Fruit fly (Drosophila melanogaster): ENCODE results near the gene Hcf.

Hcf gene

DNA sequence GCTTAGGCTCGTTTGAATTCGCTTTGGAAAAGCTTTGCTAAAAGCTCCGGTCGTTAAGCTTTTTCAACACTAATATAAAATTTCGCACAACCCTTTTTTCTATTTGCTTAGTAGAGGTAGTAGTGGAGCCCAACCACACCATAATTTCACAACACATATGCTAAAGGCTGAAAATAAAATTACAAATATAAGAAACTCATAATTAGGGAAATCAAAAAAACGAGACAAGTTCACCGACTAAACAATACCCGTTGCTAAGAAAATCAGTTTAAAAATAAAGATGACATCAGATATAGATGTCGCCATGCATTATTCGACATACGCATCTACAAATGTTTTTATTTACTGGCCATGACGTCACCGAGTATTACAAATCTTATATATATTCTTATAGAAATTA, 56.5 kb downstream of the Hcf start (continued):
- TF ChIP-seq seq (GFP tag; IDR thresholded peaks at IDR 0.05) = no peak
- TF ChIP-seq CG34422 (GFP tag; IDR thresholded peaks at IDR 0.05) = no peak
- TF ChIP-seq CG6254 (GFP tag; optimal IDR thresholded peaks at IDR 0.05) = no peak
- TF ChIP-seq CG32532 (GFP tag; IDR thresholded peaks at IDR 0.05) = no peak; the same call in 1 of the 2 replicates
- TF ChIP-seq CG13775 (GFP tag; optimal IDR thresholded peaks at IDR 0.05) = no peak
- no peak for TF ChIP-seq CG7745 (tag; optimal IDR thresholded peaks at IDR 0.05)
- TF ChIP-seq stwl (tag; optimal IDR thresholded peaks at IDR 0.05) = no peak
- TF ChIP-seq CG3995 (GFP tag; optimal IDR thresholded peaks at IDR 0.05) = no peak
- no peak for TF ChIP-seq sr (GFP tag; IDR thresholded peaks at IDR 0.05)
- no peak for TF ChIP-seq z (GFP tag; IDR thresholded peaks at IDR 0.05)
- no peak for TF ChIP-seq Elba2 (GFP tag; optimal IDR thresholded peaks at IDR 0.05)
- TF ChIP-seq ewg (GFP tag; optimal IDR thresholded peaks at IDR 0.05) = no peak
- no peak for TF ChIP-seq Sox102F (GFP tag; optimal IDR thresholded peaks at IDR 0.05)
- TF ChIP-seq vfl (GFP tag; optimal IDR thresholded peaks at IDR 0.05) = no peak
- no peak for TF ChIP-seq CG1529 (GFP tag; optimal IDR thresholded peaks at IDR 0.05)
- TF ChIP-seq CG10321 (GFP tag; IDR thresholded peaks at IDR 0.05) = no peak
- peak; percentile 5 for TF ChIP-seq CG2120 (GFP tag; optimal IDR thresholded peaks at IDR 0.05)
- TF ChIP-seq kah (GFP tag; optimal IDR thresholded peaks at IDR 0.05) = no peak
- peak; percentile 71 for TF ChIP-seq sens (GFP tag)
- no peak for TF ChIP-seq CG4282 (GFP tag; optimal IDR thresholded peaks at IDR 0.05)
- TF ChIP-seq Optix (GFP tag; IDR thresholded peaks at IDR 0.05) = no peak
- TF ChIP-seq Antp (GFP tag; optimal IDR thresholded peaks at IDR 0.05) = no peak
- no peak for TF ChIP-seq GATAe (GFP tag; conservative IDR thresholded peaks at IDR 0.05)
- no peak for TF ChIP-seq CG1603 (tag; optimal IDR thresholded peaks at IDR 0.05)
- no peak for TF ChIP-seq Jarid2 (GFP tag; optimal IDR thresholded peaks at IDR 0.05)
- no peak for TF ChIP-seq cato (GFP tag; optimal IDR thresholded peaks at IDR 0.05; ENCODE audit: borderline replicate concordance)
- peak; percentile 47 for TF ChIP-seq amos (GFP tag; IDR thresholded peaks at IDR 0.05; ENCODE audit: partially characterized antibody)
- no peak for TF ChIP-seq Chrac-16 (GFP tag; optimal IDR thresholded peaks at IDR 0.05)
- peak; percentile 86; the same call in 2 of the 3 replicates for TF ChIP-seq CG2199 (GFP tag; IDR thresholded peaks at IDR 0.05)
- TF ChIP-seq mld (GFP tag; IDR thresholded peaks at IDR 0.05; ENCODE audit: partially characterized antibody) = no peak
- no peak for TF ChIP-seq TFAM (GFP tag; optimal IDR thresholded peaks at IDR 0.05)
- no peak for TF ChIP-seq Ets97D (GFP tag; optimal IDR thresholded peaks at IDR 0.05)
- no peak for TF ChIP-seq CG14667 (GFP tag; IDR thresholded peaks at IDR 0.05)
- no peak for TF ChIP-seq nerfin-1 (tag; optimal IDR thresholded peaks at IDR 0.05)
- TF ChIP-seq HmgD (GFP tag; optimal IDR thresholded peaks at IDR 0.05) = no peak
- TF ChIP-seq Fer1 (GFP tag; optimal IDR thresholded peaks at IDR 0.05) = peak; percentile 33
- no peak for TF ChIP-seq CG11696 (GFP tag; IDR thresholded peaks at IDR 0.05)
- no peak for TF ChIP-seq CG16779 (GFP tag; IDR thresholded peaks at IDR 0.05)
- no peak for TF ChIP-seq Tbp (GFP tag; optimal IDR thresholded peaks at IDR 0.05)
- TF ChIP-seq chinmo (GFP tag; IDR thresholded peaks at IDR 0.05; ENCODE audit: partially characterized antibody) = no peak
- peak; percentile 44 for TF ChIP-seq sug (tag; optimal IDR thresholded peaks at IDR 0.05)
- TF ChIP-seq CG13287 (GFP tag; IDR thresholded peaks at IDR 0.05; ENCODE audit: partially characterized antibody) = no peak
- TF ChIP-seq Dek (tag; optimal IDR thresholded peaks at IDR 0.05) = no peak
- TF ChIP-seq Usf (GFP tag; optimal IDR thresholded peaks at IDR 0.05) = no peak
- no peak for TF ChIP-seq CG3726 (GFP tag; IDR thresholded peaks at IDR 0.05)
- TF ChIP-seq CG7963 (GFP tag; IDR thresholded peaks at IDR 0.05; ENCODE audit: partially characterized antibody) = no peak
- no peak for TF ChIP-seq Ets65A (GFP tag)
- no peak for TF ChIP-seq br (optimal IDR thresholded peaks at IDR 0.05)
- no peak for TF ChIP-seq al (GFP tag; IDR thresholded peaks at IDR 0.05)
- no peak for TF ChIP-seq CG13123 (GFP tag; optimal IDR thresholded peaks at IDR 0.05)
- peak; percentile 60 for TF ChIP-seq Med (GFP tag)
- TF ChIP-seq sim (GFP tag; IDR thresholded peaks at IDR 0.05) = no peak
- TF ChIP-seq CG17829 (tag; optimal IDR thresholded peaks at IDR 0.05) = peak; percentile 40
